Worm (Caenorhabditis elegans): ENCODE measurements around the gene C17G10.6.

C17G10.6 gene

ce11 chrII:5592857-5593256 is 10.2 kb downstream of the C17G10.6 start:
- TF ChIP-seq nhr-85 (tag) = peak; percentile 72
- no peak for TF ChIP-seq egl-27 (tag; optimal IDR thresholded peaks at IDR 0.05)

ce11 chrII:5591558-5591957 is 11.5 kb downstream of the C17G10.6 start:
- peak; percentile 52 for TF ChIP-seq nhr-85 (tag)
- TF ChIP-seq ceh-63 (GFP tag; optimal IDR thresholded peaks at IDR 0.05) = no peak
- TF ChIP-seq efl-1 (optimal IDR thresholded peaks at IDR 0.05) = no peak
- peak in 1 of 2 experiments; percentile 82 for TF ChIP-seq efl-1 (GFP tag; optimal IDR thresholded peaks at IDR 0.05 in 1 of 2)

ce11 chrII:5589690-5590089 is 13.4 kb downstream of the C17G10.6 start, which contains the start of gene C17G10.13:
TSS of gene C17G10.13 (minus strand) at chrII:5589790.
- no peak for TF ChIP-seq jun-1 (tag; optimal IDR thresholded peaks at IDR 0.05)
- no peak for TF ChIP-seq nhr-237 (tag; optimal IDR thresholded peaks at IDR 0.05)
- TF ChIP-seq ama-1 (optimal IDR thresholded peaks at IDR 0.05) = no peak

ce11 chrII:5587794-5588193 is 15.3 kb downstream of the C17G10.6 start:
- TF ChIP-seq lin-14 (GFP tag; optimal IDR thresholded peaks at IDR 0.05) = no peak
- TF ChIP-seq elt-3 (tag; optimal IDR thresholded peaks at IDR 0.05) = no peak
- no peak for TF ChIP-seq ces-1 (GFP tag; optimal IDR thresholded peaks at IDR 0.05)
- no peak for TF ChIP-seq F16B12.6 (tag; optimal IDR thresholded peaks at IDR 0.05)
- TF ChIP-seq unc-130 (tag; optimal IDR thresholded peaks at IDR 0.05) = no peak
- no peak for TF ChIP-seq nhr-11 (tag; optimal IDR thresholded peaks at IDR 0.05)
- TF ChIP-seq mep-1 (tag; optimal IDR thresholded peaks at IDR 0.05) = no peak
- TF ChIP-seq isw-1 (GFP tag; IDR thresholded peaks at IDR 0.05) = no peak

- TF ChIP-seq ceh-88 (GFP tag; IDR thresholded peaks at IDR 0.05) (no peak), ces-1 (GFP tag; optimal IDR thresholded peaks at IDR 0.05) (no peak), ceh-90 (tag; optimal IDR thresholded peaks at IDR 0.05) (no peak), lin-35 (GFP tag; optimal IDR thresholded peaks at IDR 0.05) (peak in 1 of 2 experiments; percentile 25), pqm-1 (tag; optimal IDR thresholded peaks at IDR 0.05) (peak; percentile 92), unc-86 (tag; optimal IDR thresholded peaks at IDR 0.05) (no peak), jun-1 (tag; optimal IDR thresholded peaks at IDR 0.05) (peak; percentile 13), F16B12.6 (tag; optimal IDR thresholded peaks at IDR 0.05) (no peak), Y116A8C.19 (tag; optimal IDR thresholded peaks at IDR 0.05; ENCODE audit: borderline replicate concordance) (no peak), mdl-1 (tag; optimal IDR thresholded peaks at IDR 0.05) (no peak), alr-1 (tag; optimal IDR thresholded peaks at IDR 0.05; ENCODE audit: borderline replicate concordance) (no peak), irx-1 (tag; optimal IDR thresholded peaks at IDR 0.05) (no peak), elt-2 (tag; optimal IDR thresholded peaks at IDR 0.05) (peak; percentile 99), nhr-11 (tag; optimal IDR thresholded peaks at IDR 0.05) (no peak), nhr-20 (tag; optimal IDR thresholded peaks at IDR 0.05) (peak; percentile 28), elt-3 (tag; optimal IDR thresholded peaks at IDR 0.05) (no peak), aly-2 (tag; optimal IDR thresholded peaks at IDR 0.05) (no peak), sox-4 (tag; optimal IDR thresholded peaks at IDR 0.05) (no peak), ama-1 (optimal IDR thresholded peaks at IDR 0.05) (no peak), lin-13 (GFP tag; optimal IDR thresholded peaks at IDR 0.05) (no peak), efl-1 (optimal IDR thresholded peaks at IDR 0.05) (no peak), efl-1 (GFP tag; optimal IDR thresholded peaks at IDR 0.05 in 1 of 2) (no peak), nhr-76 (tag; optimal IDR thresholded peaks at IDR 0.05) (no peak), nhr-71 (tag; optimal IDR thresholded peaks at IDR 0.05) (no peak), C34B4.2 (tag; optimal IDR thresholded peaks at IDR 0.05) (no peak), ceh-8 (GFP tag; optimal IDR thresholded peaks at IDR 0.05) (no peak), nhr-237 (tag; optimal IDR thresholded peaks at IDR 0.05) (no peak), tbx-2 (tag; optimal IDR thresholded peaks at IDR 0.05) (no peak), fos-1 (tag; optimal IDR thresholded peaks at IDR 0.05) (no peak), zip-4 (GFP tag; optimal IDR thresholded peaks at IDR 0.05) (no peak), ztf-4 (tag; optimal IDR thresholded peaks at IDR 0.05) (no peak), efl-3 (GFP tag; optimal IDR thresholded peaks at IDR 0.05) (no peak), unc-62 (GFP tag; optimal IDR thresholded peaks at IDR 0.05) (no peak), mef-2 (tag; optimal IDR thresholded peaks at IDR 0.05) (no peak), ztf-11 (tag; optimal IDR thresholded peaks at IDR 0.05) (no peak), lin-14 (GFP tag; optimal IDR thresholded peaks at IDR 0.05) (peak; percentile 35), hpl-2 (GFP tag; optimal IDR thresholded peaks at IDR 0.05) (no peak), egl-27 (tag; optimal IDR thresholded peaks at IDR 0.05) (no peak), hlh-4 (tag; optimal IDR thresholded peaks at IDR 0.05) (no peak), sptf-1 (tag; optimal IDR thresholded peaks at IDR 0.05) (no peak)
Measured at ce11 chrII:5585788-5586187, 17.3 kb downstream of the C17G10.6 start, which contains the start of gene lys-8. TSS of gene lys-8 (plus strand) at chrII:5586178.
